Worm (Caenorhabditis elegans) whole organism, mixed stage, embryonic: Measurements from ENCODE around the gene nhr-197.

Source experiments
- ces-1 ChIP-seq: fragments of 150-350 bp; optimal IDR thresholded peaks from 2 replicates; lab custom pipeline; 2014; ENCODE audit warnings: missing biosample characterization, missing genetic modification reagents, missing genetic modification characterization
- hlh-1 ChIP-seq: fragments of 150-350 bp; optimal IDR thresholded peaks from 2 replicates; lab custom pipeline; 2014; ENCODE audit warnings: missing biosample characterization, missing genetic modification reagents, missing genetic modification characterization
- lsy-2 ChIP-seq: fragments of 150-350 bp; optimal IDR thresholded peaks from 2 replicates; lab custom pipeline; 2014; ENCODE audit warnings: missing biosample characterization, missing genetic modification characterization
- mab-5 ChIP-seq: fragments of 150-350 bp; optimal IDR thresholded peaks from 2 replicates; lab custom pipeline; 2014; ENCODE audit warnings: missing biosample characterization, missing genetic modification characterization
- mep-1 ChIP-seq: fragments of 150-350 bp; optimal IDR thresholded peaks from 2 replicates; lab custom pipeline; 2017; ENCODE audit warnings: missing biosample characterization, missing genetic modification reagents, missing genetic modification characterization, inconsistent platforms
- nhr-2 ChIP-seq: fragments of 150-350 bp; optimal IDR thresholded peaks from 2 replicates; lab custom pipeline; 2014; ENCODE audit warnings: missing biosample characterization, missing genetic modification characterization
- nhr-237 ChIP-seq: fragments of 150-350 bp; optimal IDR thresholded peaks from 2 replicates; lab custom pipeline; 2014; ENCODE audit warnings: missing biosample characterization, missing genetic modification characterization
- snpc-4 ChIP-seq: fragments of 150-350 bp; optimal IDR thresholded peaks from 2 replicates; lab custom pipeline; 2014; ENCODE audit warnings: missing biosample characterization, missing genetic modification characterization
- sptf-1 ChIP-seq: sonication (generic microtip); optimal IDR thresholded peaks from 2 replicates; lab custom pipeline; 2017; ENCODE audit warnings: mild to moderate bottlenecking, missing genetic modification characterization, moderate library complexity, missing compliant biosample characterization
- ztf-11 ChIP-seq: fragments of 150-350 bp; optimal IDR thresholded peaks from 2 replicates; lab custom pipeline; 2014; ENCODE audit warnings: missing biosample characterization, missing genetic modification characterization

DNA sequence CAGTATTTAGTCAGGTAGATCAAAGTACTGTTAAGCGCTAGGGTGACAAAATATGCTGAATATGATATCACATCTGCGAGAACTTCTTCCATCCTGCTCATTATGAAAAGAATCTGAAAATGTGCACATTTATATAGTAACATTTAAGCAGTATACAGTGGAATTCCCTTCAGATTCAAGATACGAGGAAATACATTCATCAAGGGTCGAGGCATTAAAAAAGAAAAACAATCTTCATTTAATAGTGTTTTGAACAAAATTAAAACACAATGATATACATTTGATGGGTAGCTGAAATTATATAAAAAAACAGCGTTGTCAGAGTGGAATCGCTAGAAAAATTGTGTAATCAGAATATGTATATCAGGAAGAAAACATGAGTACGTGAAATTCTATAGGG, 48.0 kb downstream of the nhr-197 start, which contains the start of gene str-27:
- TF ChIP-seq mep-1 (no peak), lsy-2 (tag; lab: Kevin White, UChicago) (no peak), nhr-237 (tag; lab: Kevin White, UChicago) (no peak), nhr-2 (no peak), hlh-1 (tag; lab: Kevin White, UChicago) (no peak), ztf-11 (tag; lab: Kevin White, UChicago) (no peak), snpc-4 (tag; lab: Kevin White, UChicago) (no peak), sptf-1 (tag; lab: Kevin White, UChicago) (no peak), mab-5 (tag; lab: Kevin White, UChicago) (no peak), ces-1 (GFP tag; lab: Kevin White, UChicago) (no peak)
